Fruit fly (Drosophila melanogaster) whole organism, embryonic: ENCODE measurements around the gene Tasp1.

Source experiments
- B-H1 ChIP-seq: fragments of 200-800 bp; sonication (Bioruptor generic); IDR thresholded peaks from 3 replicates; pipeline ENCODE4 v1.3.6; 2022; ENCODE audit warnings: missing biosample characterization, missing genetic modification characterization
- Bgb ChIP-seq: fragments of 200-800 bp; sonication (Bioruptor generic); IDR thresholded peaks from 2 replicates; pipeline ENCODE4 v1.3.6; 2022; ENCODE audit warnings: missing biosample characterization, missing genetic modification characterization; ENCODE audit not compliant: partially characterized antibody
- CG10366 ChIP-seq: fragments of 200-800 bp; sonication (Bioruptor generic); IDR thresholded peaks from 2 replicates; pipeline ENCODE4 v1.3.6; 2022; ENCODE audit warnings: missing biosample characterization, missing genetic modification characterization
- CG10959 ChIP-seq: fragments of 200-800 bp; sonication (Bioruptor generic); IDR thresholded peaks from 2 replicates; pipeline ENCODE4 v1.3.6; 2022; ENCODE audit warnings: missing biosample characterization, missing genetic modification characterization
- CG11093 ChIP-seq: fragments of 200-800 bp; sonication (Bioruptor generic); IDR thresholded peaks from 3 replicates; pipeline ENCODE4 v1.3.6; 2022; ENCODE audit warnings: missing biosample characterization, missing genetic modification characterization
- CG12659 ChIP-seq: fragments of 200-800 bp; sonication (Bioruptor generic); optimal IDR thresholded peaks from 3 replicates; lab custom pipeline; 2017; ENCODE audit warnings: mild to moderate bottlenecking, missing biosample characterization, missing genetic modification reagents, missing genetic modification characterization
- CG17328 ChIP-seq: fragments of 200-800 bp; sonication (Bioruptor generic); IDR thresholded peaks from 2 replicates; pipeline ENCODE4 v1.3.6; 2022; ENCODE audit warnings: missing biosample characterization, missing genetic modification characterization
- CG17912 ChIP-seq: fragments of 200-800 bp; sonication (Bioruptor generic); optimal IDR thresholded peaks from 2 replicates; lab custom pipeline; 2018; ENCODE audit warnings: missing biosample characterization, mild to moderate bottlenecking, missing genetic modification characterization
- CG2202 ChIP-seq: fragments of 200-800 bp; sonication (Bioruptor generic); optimal IDR thresholded peaks from 2 replicates; lab custom pipeline; 2018; ENCODE audit warnings: missing biosample characterization, mild to moderate bottlenecking, missing genetic modification characterization
- CG30403 ChIP-seq: fragments of 200-800 bp; sonication (Bioruptor generic); optimal IDR thresholded peaks from 3 replicates; lab custom pipeline; 2016; ENCODE audit warnings: missing biosample characterization, missing genetic modification characterization
- CG30431 ChIP-seq: fragments of 200-800 bp; sonication (Bioruptor generic); optimal IDR thresholded peaks from 2 replicates; lab custom pipeline; 2017; ENCODE audit warnings: missing biosample characterization, missing genetic modification characterization
- CG33557 ChIP-seq: fragments of 200-800 bp; sonication (Bioruptor generic); optimal IDR thresholded peaks from 2 replicates; lab custom pipeline; 2019; ENCODE audit warnings: missing biosample characterization, mild to moderate bottlenecking, missing genetic modification characterization, moderate library complexity
- CG34224 ChIP-seq: fragments of 200-800 bp; sonication (Bioruptor generic); IDR thresholded peaks from 3 replicates; pipeline ENCODE4 v1.3.6; 2022; ENCODE audit warnings: missing biosample characterization, missing genetic modification characterization; ENCODE audit not compliant: partially characterized antibody
- CG34376 ChIP-seq: fragments of 200-800 bp; sonication (Bioruptor generic); optimal IDR thresholded peaks from 2 replicates; lab custom pipeline; 2018; ENCODE audit warnings: missing biosample characterization, mild to moderate bottlenecking, missing genetic modification characterization
- CG5180 ChIP-seq: fragments of 200-800 bp; sonication (Bioruptor generic); optimal IDR thresholded peaks from 3 replicates; lab custom pipeline; 2017; ENCODE audit warnings: missing biosample characterization, missing genetic modification characterization, mild to moderate bottlenecking, moderate library complexity, missing genetic modification reagents
- CG5245 ChIP-seq: fragments of 200-800 bp; sonication (Bioruptor generic); optimal IDR thresholded peaks from 3 replicates; lab custom pipeline; 2016; ENCODE audit warnings: missing biosample characterization, missing genetic modification characterization
- CG6272 ChIP-seq: fragments of 200-800 bp; sonication (Bioruptor generic); IDR thresholded peaks from 2 replicates; pipeline ENCODE4 v1.3.6; 2022; ENCODE audit warnings: missing biosample characterization, missing genetic modification characterization
- CG7556 ChIP-seq: fragments of 200-800 bp; sonication (Bioruptor generic); optimal IDR thresholded peaks from 2 replicates; lab custom pipeline; 2017; ENCODE audit warnings: missing biosample characterization, mild to moderate bottlenecking, missing genetic modification characterization
- CG7786 ChIP-seq: fragments of 200-800 bp; sonication (Bioruptor generic); optimal IDR thresholded peaks from 2 replicates; lab custom pipeline; 2016; ENCODE audit warnings: missing biosample characterization, missing genetic modification characterization
- CG7928 ChIP-seq: fragments of 200-800 bp; sonication (Bioruptor generic); optimal IDR thresholded peaks from 2 replicates; lab custom pipeline; 2017; ENCODE audit warnings: missing biosample characterization, mild to moderate bottlenecking, missing genetic modification characterization
- CG8281 ChIP-seq: fragments of 200-800 bp; sonication (Bioruptor generic); optimal IDR thresholded peaks from 2 replicates; lab custom pipeline; 2018; ENCODE audit warnings: missing biosample characterization, mild to moderate bottlenecking, missing genetic modification characterization, moderate library complexity
- CG8478 ChIP-seq: fragments of >200 bp; optimal IDR thresholded peaks from 2 replicates; lab custom pipeline; 2018
- CG9932 ChIP-seq: fragments of 200-800 bp; sonication (Bioruptor generic); IDR thresholded peaks from 2 replicates; pipeline ENCODE4 v1.3.6; 2022; ENCODE audit warnings: missing biosample characterization, missing genetic modification characterization
- Ets97D ChIP-seq: fragments of 200-800 bp; sonication (Bioruptor generic); optimal IDR thresholded peaks from 3 replicates; lab custom pipeline; 2016; ENCODE audit warnings: missing biosample characterization, missing genetic modification characterization
- HLH3B ChIP-seq: fragments of 200-800 bp; sonication (Bioruptor generic); IDR thresholded peaks from 2 replicates; pipeline ENCODE4 v1.3.6; 2022; ENCODE audit warnings: missing biosample characterization, missing genetic modification characterization
- HmgZ ChIP-seq: fragments of 200-800 bp; sonication (Bioruptor generic); optimal IDR thresholded peaks from 2 replicates; lab custom pipeline; 2018; ENCODE audit warnings: missing biosample characterization, mild to moderate bottlenecking, missing genetic modification characterization
- Mes4 ChIP-seq: fragments of 200-800 bp; sonication (Bioruptor generic); optimal IDR thresholded peaks from 2 replicates; lab custom pipeline; 2016; ENCODE audit warnings: missing biosample characterization, missing genetic modification characterization
- NFAT ChIP-seq: fragments of 200-800 bp; sonication (Bioruptor generic); IDR thresholded peaks from 2 replicates; pipeline ENCODE4 v1.3.6; 2022; ENCODE audit warnings: missing biosample characterization, missing genetic modification characterization
- Poxn ChIP-seq: fragments of 200-800 bp; sonication (Bioruptor generic); IDR thresholded peaks from 2 replicates; pipeline ENCODE4 v1.3.6; 2022; ENCODE audit warnings: missing biosample characterization, missing genetic modification characterization
- Spps ChIP-seq: fragments of 200-800 bp; sonication (Bioruptor generic); optimal IDR thresholded peaks from 2 replicates; lab custom pipeline; 2018; ENCODE audit warnings: missing biosample characterization, mild to moderate bottlenecking, missing genetic modification characterization
- TFAM ChIP-seq: fragments of 200-800 bp; sonication (Bioruptor generic); optimal IDR thresholded peaks from 2 replicates; lab custom pipeline; 2017; ENCODE audit warnings: missing biosample characterization, missing genetic modification characterization, inconsistent platforms
- Xbp1 ChIP-seq: fragments of 200-800 bp; sonication (Bioruptor generic); optimal IDR thresholded peaks from 3 replicates; lab custom pipeline; 2016; ENCODE audit warnings: missing biosample characterization, mild to moderate bottlenecking, missing genetic modification characterization
- az2 ChIP-seq: fragments of 200-800 bp; sonication (Bioruptor generic); optimal IDR thresholded peaks from 3 replicates; lab custom pipeline; 2016; ENCODE audit warnings: missing biosample characterization, missing genetic modification characterization
- bowl ChIP-seq: fragments of 200-800 bp; sonication (Bioruptor generic); IDR thresholded peaks from 2 replicates; pipeline ENCODE4 v1.3.6; 2022; ENCODE audit warnings: missing biosample characterization, missing genetic modification characterization
- bsh ChIP-seq, 2 experiments: fragments of 200-800 bp; sonication (Bioruptor generic); optimal IDR thresholded peaks; 2 replicates each; lab custom pipeline; 2017 to 2018; ENCODE audit warnings: mild to moderate bottlenecking in 2 of 2, missing biosample characterization in 2 of 2, missing genetic modification characterization in 2 of 2, moderate library complexity in 1 of 2
- chm ChIP-seq: fragments of 200-800 bp; sonication (Bioruptor generic); IDR thresholded peaks from 2 replicates; pipeline ENCODE4 v1.3.6; 2022; ENCODE audit warnings: missing biosample characterization, missing genetic modification characterization
- crol ChIP-seq: fragments of 200-800 bp; sonication (Bioruptor generic); IDR thresholded peaks from 2 replicates; pipeline ENCODE4 v1.3.6; 2022; ENCODE audit warnings: missing biosample characterization, missing genetic modification characterization
- cwo ChIP-seq: fragments of 200-800 bp; sonication (Bioruptor generic); optimal IDR thresholded peaks from 3 replicates; lab custom pipeline; 2017; ENCODE audit warnings: missing biosample characterization, missing genetic modification characterization, mild to moderate bottlenecking, moderate library complexity, missing genetic modification reagents
- gcm ChIP-seq: fragments of 200-800 bp; sonication (Bioruptor generic); optimal IDR thresholded peaks from 2 replicates; lab custom pipeline; 2019; ENCODE audit warnings: missing biosample characterization, mild to moderate bottlenecking, missing genetic modification characterization, moderate library complexity
- gro ChIP-seq: fragments of 200-800 bp; sonication (Bioruptor generic); optimal IDR thresholded peaks from 2 replicates; lab custom pipeline; 2016; ENCODE audit warnings: missing biosample characterization, missing genetic modification characterization
- lab ChIP-seq: fragments of 200-800 bp; sonication (Bioruptor generic); optimal IDR thresholded peaks from 3 replicates; lab custom pipeline; 2017; ENCODE audit warnings: missing biosample characterization, missing genetic modification characterization, mild to moderate bottlenecking, moderate library complexity, missing genetic modification reagents
- lbe ChIP-seq: fragments of 200-800 bp; sonication (Bioruptor generic); optimal IDR thresholded peaks from 2 replicates; lab custom pipeline; 2016; ENCODE audit warnings: missing biosample characterization, mild to moderate bottlenecking, missing genetic modification characterization
- lola ChIP-seq, 3 experiments: fragments of >200 bp in 2 of 3; fragments of 200-800 bp in 1 of 3; sonication (Bioruptor generic) in 1 of 3; optimal IDR thresholded peaks; 2 replicates each; lab custom pipeline; 2017 to 2019; ENCODE audit warnings: missing biosample characterization in 3 of 3, missing genetic modification characterization in 3 of 3, mild to moderate bottlenecking in 1 of 3, moderate library complexity in 1 of 3
- odd ChIP-seq: fragments of 200-800 bp; sonication (Bioruptor generic); optimal IDR thresholded peaks from 2 replicates; lab custom pipeline; 2017; ENCODE audit warnings: missing biosample characterization, mild to moderate bottlenecking, missing genetic modification characterization
- pb ChIP-seq: fragments of 200-800 bp; sonication (Bioruptor generic); optimal IDR thresholded peaks from 3 replicates; lab custom pipeline; 2016; ENCODE audit warnings: missing biosample characterization, missing genetic modification characterization
- pho ChIP-seq: fragments of 200-800 bp; sonication (Bioruptor generic); optimal IDR thresholded peaks from 2 replicates; lab custom pipeline; 2016; ENCODE audit warnings: missing biosample characterization, missing genetic modification characterization
- pros ChIP-seq: fragments of 200-800 bp; sonication (Bioruptor generic); optimal IDR thresholded peaks from 3 replicates; lab custom pipeline; 2019; ENCODE audit warnings: missing biosample characterization, mild to moderate bottlenecking, missing genetic modification characterization, moderate library complexity
- pum ChIP-seq: fragments of 200-800 bp; sonication (Bioruptor generic); optimal IDR thresholded peaks from 2 replicates; lab custom pipeline; 2016; ENCODE audit warnings: missing biosample characterization, missing genetic modification characterization
- repo ChIP-seq: fragments of 200-800 bp; sonication (Bioruptor generic); optimal IDR thresholded peaks from 2 replicates; lab custom pipeline; 2016; ENCODE audit warnings: missing biosample characterization, missing genetic modification characterization
- sima ChIP-seq: fragments of 200-800 bp; sonication (Bioruptor generic); optimal IDR thresholded peaks from 2 replicates; lab custom pipeline; 2016; ENCODE audit warnings: missing biosample characterization, missing genetic modification characterization

Gene Tasp1

dm6 chr3L:16087323-16087816 lies at the start of gene Tasp1:
Gene Tasp1 (minus strand): TSS chr3L:16087525.
- TF ChIP-seq CG8478 (lab: Kevin White, UChicago) (no peak), CG10366 (peak; percentile 38; the same call in 1 of the 2 replicates), CG9932 (GFP tag; lab: Robert Waterston, UW) (peak; percentile 76; the same call in 1 of the 2 replicates), pb (GFP tag; lab: Kevin White, UChicago) (peak; percentile 25), CG7556 (GFP tag; lab: Kevin White, UChicago) (no peak), CG17328 (GFP tag; lab: Robert Waterston, UW) (peak; percentile 74; the same call in 1 of the 2 replicates), cwo (no peak), Mes4 (no peak), CG10959 (GFP tag; lab: Robert Waterston, UW) (0 out of 2 replicates have a peak, but pooled peaks have one; percentile 6), CG6272 (GFP tag; lab: Robert Waterston, UW) (no peak), Xbp1 (peak; percentile 66), HLH3B (peak; percentile 74), CG5245 (GFP tag; lab: Kevin White, UChicago) (peak; percentile 12), HmgZ (peak; percentile 50), CG11093 (GFP tag; lab: Robert Waterston, UW) (no peak), CG5180 (no peak), crol (GFP tag; lab: Robert Waterston, UW) (no peak), NFAT (no peak; the same call in 1 of the 2 replicates), CG2202 (no peak), CG34224 (GFP tag; lab: Robert Waterston, UW) (no peak; the same call in 2 of the 3 replicates), sima (GFP tag; lab: Kevin White, UChicago) (no peak), pum (GFP tag; lab: Kevin White, UChicago) (no peak), lola (GFP tag; optimal IDR thresholded peaks at IDR 0.05; lab: Kevin White, UChicago) (peak in 1 of 3 experiments; percentile 69), TFAM (GFP tag; lab: Kevin White, UChicago) (no peak), CG7928 (GFP tag; lab: Kevin White, UChicago) (no peak), bsh (GFP tag; optimal IDR thresholded peaks at IDR 0.05; lab: Kevin White, UChicago) (peak in 1 of 2 experiments; percentile 74), lbe (GFP tag; lab: Kevin White, UChicago) (no peak), Ets97D (no peak), CG34376 (GFP tag; lab: Kevin White, UChicago) (no peak), pros (GFP tag; lab: Kevin White, UChicago) (no peak), B-H1 (GFP tag; lab: Robert Waterston, UW) (peak; percentile 43; the same call in 1 of the 3 replicates), Bgb (peak; percentile 57; the same call in 1 of the 2 replicates), CG30403 (peak; percentile 63), pho (GFP tag; lab: Kevin White, UChicago) (peak; percentile 22), gcm (GFP tag; lab: Kevin White, UChicago) (no peak), lab (GFP tag; lab: Kevin White, UChicago) (peak; percentile 76), CG33557 (peak; percentile 18), CG17912 (GFP tag; lab: Kevin White, UChicago) (no peak), CG12659 (GFP tag; lab: Kevin White, UChicago) (peak; percentile 75), Poxn (GFP tag; lab: Robert Waterston, UW) (no peak), bowl (GFP tag; lab: Robert Waterston, UW) (no peak), Spps (tag; lab: Kevin White, UChicago) (peak; percentile 16), odd (GFP tag; lab: Kevin White, UChicago) (no peak), CG7786 (no peak), CG8281 (tag; lab: Kevin White, UChicago) (peak; percentile 20), az2 (GFP tag; lab: Kevin White, UChicago) (peak; percentile 58), chm (GFP tag; lab: Robert Waterston, UW) (no peak), gro (GFP tag; lab: Kevin White, UChicago) (peak; percentile 5), CG30431 (no peak), repo (GFP tag; lab: Kevin White, UChicago) (no peak)
